Fruit fly (Drosophila melanogaster) whole organism, adult: ENCODE data around the gene Cpr65Aw.

Experiments
- CG11617 ChIP-seq: fragments of 200-800 bp; sonication (Bioruptor generic); optimal IDR thresholded peaks from 2 replicates; lab custom pipeline; 2017; ENCODE audit warnings: mild to moderate bottlenecking, missing biosample characterization, missing genetic modification reagents, missing genetic modification characterization
- CG14711 ChIP-seq: fragments of 200-800 bp; sonication (Bioruptor generic); optimal IDR thresholded peaks from 2 replicates; lab custom pipeline; 2018; ENCODE audit warnings: missing biosample characterization, mild to moderate bottlenecking, missing genetic modification characterization, moderate library complexity
- CG33017 ChIP-seq: fragments of 200-800 bp; sonication (Bioruptor generic); optimal IDR thresholded peaks from 2 replicates; lab custom pipeline; 2018; ENCODE audit warnings: missing biosample characterization, mild to moderate bottlenecking, missing genetic modification characterization, moderate library complexity
- CG5204 ChIP-seq: fragments of 200-800 bp; sonication (Bioruptor generic); optimal IDR thresholded peaks from 2 replicates; lab custom pipeline; 2016; ENCODE audit warnings: missing biosample characterization, missing genetic modification characterization
- CG7045 ChIP-seq: fragments of 200-800 bp; sonication (Bioruptor generic); optimal IDR thresholded peaks from 2 replicates; lab custom pipeline; 2017; ENCODE audit warnings: missing biosample characterization, mild to moderate bottlenecking, missing genetic modification characterization
- CG7101 ChIP-seq: fragments of 200-800 bp; sonication (Bioruptor generic); optimal IDR thresholded peaks from 2 replicates; lab custom pipeline; 2018; ENCODE audit warnings: missing biosample characterization, mild to moderate bottlenecking, missing genetic modification characterization, moderate library complexity
- Clk ChIP-seq: fragments of 200-800 bp; sonication (Bioruptor generic); optimal IDR thresholded peaks from 2 replicates; lab custom pipeline; 2017; ENCODE audit warnings: missing biosample characterization, missing genetic modification characterization
- Crg-1 ChIP-seq: fragments of 200-800 bp; sonication (Bioruptor generic); optimal IDR thresholded peaks from 2 replicates; lab custom pipeline; 2016; ENCODE audit warnings: missing biosample characterization, missing genetic modification characterization
- Mnt ChIP-seq: fragments of 200-800 bp; sonication (Bioruptor generic); optimal IDR thresholded peaks from 2 replicates; lab custom pipeline; 2016; ENCODE audit warnings: missing biosample characterization, mild to moderate bottlenecking, missing genetic modification characterization
- bab1 ChIP-seq: fragments of 200-800 bp; sonication (Bioruptor generic); optimal IDR thresholded peaks from 3 replicates; lab custom pipeline; 2019; ENCODE audit warnings: missing biosample characterization, mild to moderate bottlenecking, missing genetic modification characterization, moderate library complexity
- cic ChIP-seq: fragments of 200-800 bp; sonication (Bioruptor generic); optimal IDR thresholded peaks from 2 replicates; lab custom pipeline; 2017; ENCODE audit warnings: missing biosample characterization, mild to moderate bottlenecking, missing genetic modification characterization, moderate library complexity
- kay ChIP-seq: fragments of 200-800 bp; sonication (Bioruptor generic); peaks from one replicate; lab custom pipeline; 2016; ENCODE audit warnings: missing biosample characterization, missing genetic modification characterization, borderline replicate concordance
- tj ChIP-seq: fragments of 200-800 bp; sonication (Bioruptor generic); optimal IDR thresholded peaks from 3 replicates; lab custom pipeline; 2017; ENCODE audit warnings: missing biosample characterization, mild to moderate bottlenecking, missing genetic modification characterization, moderate library complexity
- toe ChIP-seq: fragments of 200-800 bp; sonication (Bioruptor generic); optimal IDR thresholded peaks from 2 replicates; lab custom pipeline; 2016; ENCODE audit warnings: missing biosample characterization, missing genetic modification characterization

- TF ChIP-seq CG11617 (GFP tag; lab: Kevin White, UChicago) (no peak), CG7101 (tag; lab: Kevin White, UChicago) (no peak), CG33017 (tag; lab: Kevin White, UChicago) (no peak), CG7045 (GFP tag; lab: Kevin White, UChicago) (no peak), kay (no peak), CG14711 (tag; lab: Kevin White, UChicago) (no peak), Crg-1 (GFP tag; lab: Kevin White, UChicago) (no peak), bab1 (GFP tag; lab: Kevin White, UChicago) (no peak), Mnt (GFP tag; lab: Kevin White, UChicago) (no peak), tj (GFP tag; lab: Kevin White, UChicago) (no peak), cic (GFP tag; lab: Kevin White, UChicago) (no peak), CG5204 (GFP tag; lab: Kevin White, UChicago) (no peak), toe (GFP tag; lab: Kevin White, UChicago) (no peak), Clk (GFP tag; lab: Kevin White, UChicago) (no peak)
These were observed 38.6 kb downstream of the Cpr65Aw start for dm6 chr3L:6103658-6104057.
